Worm (Caenorhabditis elegans) whole organism, mixed stage, embryonic: ENCODE results near the gene mrps-14.

ENCODE experiments used
- M03D4.4 ChIP-seq: sonication (generic microtip); optimal IDR thresholded peaks from 2 replicates; lab custom pipeline; 2017; ENCODE audit warnings: mild to moderate bottlenecking, missing genetic modification characterization, missing compliant biosample characterization
- bed-3 ChIP-seq: fragments of 200-800 bp; sonication (Bioruptor generic); optimal IDR thresholded peaks from 3 replicates; lab custom pipeline; 2018; ENCODE audit warnings: mild to moderate bottlenecking, missing genetic modification characterization, moderate library complexity, missing compliant biosample characterization
- blmp-1 ChIP-seq: fragments of 150-350 bp; optimal IDR thresholded peaks from 2 replicates; lab custom pipeline; 2014; ENCODE audit warnings: missing biosample characterization, missing genetic modification characterization
- ceh-39 ChIP-seq: fragments of 150-350 bp; optimal IDR thresholded peaks from 2 replicates; lab custom pipeline; 2014; ENCODE audit warnings: missing biosample characterization, missing genetic modification characterization
- ceh-43 ChIP-seq: fragments of 200-800 bp; sonication (Bioruptor generic); optimal IDR thresholded peaks from 2 replicates; lab custom pipeline; 2018; ENCODE audit warnings: mild to moderate bottlenecking, missing genetic modification characterization, moderate library complexity, missing compliant biosample characterization
- ceh-83 ChIP-seq: fragments of 200-800 bp; sonication (Bioruptor generic); optimal IDR thresholded peaks from 2 replicates; lab custom pipeline; 2018; ENCODE audit warnings: mild to moderate bottlenecking, missing genetic modification characterization, missing compliant biosample characterization
- ces-1 ChIP-seq: fragments of 150-350 bp; optimal IDR thresholded peaks from 2 replicates; lab custom pipeline; 2014; ENCODE audit warnings: missing biosample characterization, missing genetic modification reagents, missing genetic modification characterization
- cnd-1 ChIP-seq: fragments of 200-800 bp; sonication (Bioruptor generic); optimal IDR thresholded peaks from 2 replicates; lab custom pipeline; 2018; ENCODE audit warnings: mild to moderate bottlenecking, missing genetic modification characterization, missing compliant biosample characterization
- drap-1 ChIP-seq: fragments of 200-800 bp; sonication (Bioruptor generic); optimal IDR thresholded peaks from 3 replicates; lab custom pipeline; 2018; ENCODE audit warnings: mild to moderate bottlenecking, missing genetic modification characterization, missing compliant biosample characterization
- elt-1 ChIP-seq: sonication (generic microtip); optimal IDR thresholded peaks from 2 replicates; lab custom pipeline; 2017; ENCODE audit warnings: missing genetic modification characterization, mild to moderate bottlenecking, missing compliant biosample characterization, antibody characterized with exemption, moderate library complexity, borderline replicate concordance; ENCODE audit not compliant: insufficient read depth
- elt-3 ChIP-seq: fragments of 150-350 bp; optimal IDR thresholded peaks from 2 replicates; lab custom pipeline; 2014; ENCODE audit warnings: missing biosample characterization, missing genetic modification characterization
- flh-1 ChIP-seq: fragments of 200-800 bp; sonication (Bioruptor generic); optimal IDR thresholded peaks from 2 replicates; lab custom pipeline; 2018; ENCODE audit warnings: mild to moderate bottlenecking, missing genetic modification characterization, moderate library complexity, missing compliant biosample characterization
- ham-2 ChIP-seq: fragments of 200-800 bp; sonication (Bioruptor generic); optimal IDR thresholded peaks from 2 replicates; lab custom pipeline; 2018; ENCODE audit warnings: mild to moderate bottlenecking, missing genetic modification characterization, missing compliant biosample characterization
- hlh-1 ChIP-seq: fragments of 150-350 bp; optimal IDR thresholded peaks from 2 replicates; lab custom pipeline; 2014; ENCODE audit warnings: missing biosample characterization, missing genetic modification reagents, missing genetic modification characterization
- lin-13 ChIP-seq: fragments of 150-350 bp; optimal IDR thresholded peaks from 2 replicates; lab custom pipeline; 2014; ENCODE audit warnings: missing biosample characterization, missing genetic modification characterization
- lin-32 ChIP-seq: fragments of 200-800 bp; sonication (Bioruptor generic); optimal IDR thresholded peaks from 2 replicates; lab custom pipeline; 2018; ENCODE audit warnings: mild to moderate bottlenecking, missing genetic modification characterization, missing compliant biosample characterization
- lsy-2 ChIP-seq: fragments of 150-350 bp; optimal IDR thresholded peaks from 2 replicates; lab custom pipeline; 2014; ENCODE audit warnings: missing biosample characterization, missing genetic modification characterization
- mab-5 ChIP-seq: fragments of 150-350 bp; optimal IDR thresholded peaks from 2 replicates; lab custom pipeline; 2014; ENCODE audit warnings: missing biosample characterization, missing genetic modification characterization
- mep-1 ChIP-seq: fragments of 150-350 bp; optimal IDR thresholded peaks from 2 replicates; lab custom pipeline; 2017; ENCODE audit warnings: missing biosample characterization, missing genetic modification reagents, missing genetic modification characterization, inconsistent platforms
- mls-2 ChIP-seq: sonication (generic microtip); optimal IDR thresholded peaks from 2 replicates; lab custom pipeline; 2016; ENCODE audit warnings: mild to moderate bottlenecking, missing genetic modification characterization, moderate library complexity, missing compliant biosample characterization
- nhr-12 ChIP-seq: fragments of 150-350 bp; optimal IDR thresholded peaks from 2 replicates; lab custom pipeline; 2014; ENCODE audit warnings: missing biosample characterization, missing genetic modification characterization
- nhr-2 ChIP-seq: fragments of 150-350 bp; optimal IDR thresholded peaks from 2 replicates; lab custom pipeline; 2014; ENCODE audit warnings: missing biosample characterization, missing genetic modification characterization
- nhr-237 ChIP-seq: fragments of 150-350 bp; optimal IDR thresholded peaks from 2 replicates; lab custom pipeline; 2014; ENCODE audit warnings: missing biosample characterization, missing genetic modification characterization
- nhr-28 ChIP-seq: fragments of 150-350 bp; optimal IDR thresholded peaks from 2 replicates; lab custom pipeline; 2014; ENCODE audit warnings: missing biosample characterization, missing genetic modification characterization
- nhr-76 ChIP-seq: sonication (generic microtip); optimal IDR thresholded peaks from 2 replicates; lab custom pipeline; 2017; ENCODE audit warnings: missing biosample characterization, missing genetic modification characterization
- pha-4 ChIP-seq: fragments of 150-350 bp; optimal IDR thresholded peaks from 2 replicates; lab custom pipeline; 2018; ENCODE audit warnings: missing biosample characterization, missing genetic modification reagents, missing genetic modification characterization
- sem-2 ChIP-seq: fragments of 200-800 bp; sonication (Bioruptor generic); optimal IDR thresholded peaks from 2 replicates; lab custom pipeline; 2018; ENCODE audit warnings: mild to moderate bottlenecking, missing genetic modification characterization, missing compliant biosample characterization
- snpc-4 ChIP-seq: fragments of 150-350 bp; optimal IDR thresholded peaks from 2 replicates; lab custom pipeline; 2014; ENCODE audit warnings: missing biosample characterization, missing genetic modification characterization
- sptf-1 ChIP-seq: sonication (generic microtip); optimal IDR thresholded peaks from 2 replicates; lab custom pipeline; 2017; ENCODE audit warnings: mild to moderate bottlenecking, missing genetic modification characterization, moderate library complexity, missing compliant biosample characterization
- tbx-8 ChIP-seq: fragments of 200-800 bp; sonication (Bioruptor generic); optimal IDR thresholded peaks from 2 replicates; lab custom pipeline; 2018; ENCODE audit warnings: mild to moderate bottlenecking, missing genetic modification characterization, moderate library complexity, missing compliant biosample characterization
- unc-120 ChIP-seq: sonication (generic microtip); optimal IDR thresholded peaks from 2 replicates; lab custom pipeline; 2017; ENCODE audit warnings: missing genetic modification characterization, missing compliant biosample characterization; ENCODE audit not compliant: poor library complexity, severe bottlenecking
- unc-39 ChIP-seq: fragments of 150-350 bp; optimal IDR thresholded peaks from 2 replicates; lab custom pipeline; 2014; ENCODE audit warnings: missing biosample characterization, missing genetic modification characterization
- unc-62 ChIP-seq: fragments of 150-350 bp; optimal IDR thresholded peaks from 2 replicates; lab custom pipeline; 2014; ENCODE audit warnings: missing biosample characterization, missing genetic modification reagents, missing genetic modification characterization
- zip-8 ChIP-seq: fragments of 150-350 bp; optimal IDR thresholded peaks from 2 replicates; lab custom pipeline; 2014; ENCODE audit warnings: missing biosample characterization, missing genetic modification characterization
- ztf-11 ChIP-seq: fragments of 150-350 bp; optimal IDR thresholded peaks from 2 replicates; lab custom pipeline; 2014; ENCODE audit warnings: missing biosample characterization, missing genetic modification characterization

Gene mrps-14

DNA sequence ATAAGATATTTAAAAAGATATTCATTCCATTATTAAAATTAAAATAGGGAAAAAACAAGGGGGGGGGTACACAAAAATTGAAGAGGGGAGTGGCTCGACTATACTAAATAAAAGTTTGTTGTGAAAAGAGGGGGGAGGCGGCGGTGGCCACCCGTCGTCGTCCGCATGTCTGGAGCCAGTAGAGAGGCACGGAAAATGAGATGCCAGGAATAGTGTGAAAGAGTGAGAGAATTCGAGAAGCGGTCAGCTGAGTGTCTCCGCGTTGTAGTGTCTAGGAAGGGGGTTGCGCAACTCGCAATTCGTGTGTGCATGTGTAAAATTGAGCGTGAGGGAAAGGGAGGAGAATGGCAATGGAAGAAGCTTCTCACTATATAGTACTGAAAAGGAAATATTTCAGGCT lies 40.0 kb downstream of the mrps-14 start:
- TF ChIP-seq lin-13 (tag; lab: Kevin White, UChicago) (no peak), nhr-12 (tag; lab: Kevin White, UChicago) (no peak), cnd-1 (no peak), nhr-76 (tag; lab: Kevin White, UChicago) (no peak), ham-2 (GFP tag; lab: Kevin White, UChicago) (no peak), zip-8 (tag; lab: Kevin White, UChicago) (peak; percentile 71), elt-1 (tag; lab: Kevin White, UChicago) (no peak), lsy-2 (tag; lab: Kevin White, UChicago) (no peak), tbx-8 (GFP tag; lab: Kevin White, UChicago) (no peak), ceh-83 (GFP tag; lab: Kevin White, UChicago) (peak; percentile 20), nhr-237 (tag; lab: Kevin White, UChicago) (no peak), lin-32 (GFP tag; lab: Kevin White, UChicago) (no peak), ceh-43 (GFP tag; lab: Kevin White, UChicago) (no peak), sptf-1 (tag; lab: Kevin White, UChicago) (peak; percentile 64), ztf-11 (tag; lab: Kevin White, UChicago) (no peak), hlh-1 (tag; lab: Kevin White, UChicago) (peak; percentile 32), ceh-39 (no peak), snpc-4 (tag; lab: Kevin White, UChicago) (no peak), nhr-28 (no peak), ces-1 (GFP tag; lab: Kevin White, UChicago) (peak; percentile 59), pha-4 (tag; lab: Kevin White, UChicago) (peak; percentile 68), mls-2 (peak; percentile 52), mep-1 (tag; lab: Kevin White, UChicago) (peak; percentile 37), unc-39 (tag; lab: Kevin White, UChicago) (no peak), nhr-2 (tag; lab: Kevin White, UChicago) (no peak), drap-1 (GFP tag; lab: Kevin White, UChicago) (peak; percentile 62), sem-2 (no peak), blmp-1 (tag; lab: Kevin White, UChicago) (no peak), flh-1 (no peak), elt-3 (tag; lab: Kevin White, UChicago) (no peak), bed-3 (GFP tag; lab: Kevin White, UChicago) (no peak), mab-5 (tag; lab: Kevin White, UChicago) (no peak), M03D4.4 (tag; lab: Kevin White, UChicago) (peak; percentile 33), unc-120 (tag; lab: Kevin White, UChicago) (peak; percentile 67), unc-62 (GFP tag; lab: Kevin White, UChicago) (peak; percentile 29)

- TF ChIP-seq ces-1 (GFP tag; lab: Kevin White, UChicago) (peak; percentile 85), ham-2 (GFP tag; lab: Kevin White, UChicago) (no peak), sptf-1 (tag; lab: Kevin White, UChicago) (peak; percentile 44), lsy-2 (tag; lab: Kevin White, UChicago) (peak; percentile 55)
Measured at ce11 chrII:10200759-10201158, 41.5 kb downstream of the mrps-14 start, which contains the start of gene arv-1. Gene arv-1 (minus strand): TSS chrII:10200823.

DNA sequence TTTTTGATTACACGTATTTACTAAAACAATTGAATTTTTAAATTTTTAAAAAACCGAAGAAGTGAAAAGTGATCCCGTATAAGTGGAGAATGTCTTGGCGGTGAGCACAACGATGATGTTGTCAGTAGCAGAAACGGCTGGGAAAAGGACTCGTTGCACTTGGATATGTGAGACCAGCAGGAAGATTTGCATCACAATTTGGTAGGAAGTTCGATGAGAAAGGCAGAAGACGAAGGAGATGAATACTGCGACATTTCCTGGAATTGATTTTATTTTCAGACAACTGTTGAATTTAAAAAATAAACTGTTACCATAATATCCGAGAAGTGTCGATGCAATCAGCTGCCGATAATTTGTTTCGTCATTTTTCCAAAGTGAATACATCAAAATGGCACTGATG lies 42.4 kb downstream of the mrps-14 start, which contains the start of gene R05H5.4:
Gene R05H5.4 (minus strand): TSS at position 101 of the 400 bp plus-strand sequence.
- TF ChIP-seq ces-1 (GFP tag; lab: Kevin White, UChicago) (no peak), mab-5 (tag; lab: Kevin White, UChicago) (no peak), flh-1 (no peak), hlh-1 (tag; lab: Kevin White, UChicago) (no peak), nhr-28 (no peak), ceh-39 (no peak), unc-62 (GFP tag; lab: Kevin White, UChicago) (no peak), lin-13 (tag; lab: Kevin White, UChicago) (no peak), elt-1 (tag; lab: Kevin White, UChicago) (no peak), mep-1 (tag; lab: Kevin White, UChicago) (no peak), zip-8 (tag; lab: Kevin White, UChicago) (no peak), lin-32 (GFP tag; lab: Kevin White, UChicago) (no peak), bed-3 (GFP tag; lab: Kevin White, UChicago) (no peak), nhr-12 (tag; lab: Kevin White, UChicago) (no peak)
